Worm (Caenorhabditis elegans) whole organism, L4 larva: ENCODE data around the gene C18G1.7.

Experiments
- arid-1 ChIP-seq: fragments of 200-800 bp; sonication (Bioruptor generic); conservative IDR thresholded peaks from 2 replicates; pipeline ENCODE4 v1.3.6; 2022; ENCODE audit warnings: missing genetic modification reagents, missing genetic modification characterization, missing compliant biosample characterization
- ceh-62 ChIP-seq: sonication (generic microtip); optimal IDR thresholded peaks from 2 replicates; lab custom pipeline; 2017; ENCODE audit warnings: missing biosample characterization, missing genetic modification characterization
- dve-1 ChIP-seq: sonication (generic microtip); optimal IDR thresholded peaks from 2 replicates; lab custom pipeline; 2017; ENCODE audit warnings: antibody characterized with exemption, mild to moderate bottlenecking, missing genetic modification characterization, missing compliant biosample characterization; ENCODE audit not compliant: insufficient read depth
- lir-3 ChIP-seq: sonication (generic microtip); optimal IDR thresholded peaks from 2 replicates; lab custom pipeline; 2016; ENCODE audit warnings: mild to moderate bottlenecking, missing genetic modification characterization, missing compliant biosample characterization
- pha-4 ChIP-seq, 2 experiments: fragments of 150-350 bp in 1 of 2; fragments of 200-800 bp in 1 of 2; sonication (Bioruptor generic) in 1 of 2; IDR thresholded peaks in 1 of 2; optimal IDR thresholded peaks in 1 of 2; 2 replicates each; pipeline versions ENCODE4 v1.3.6 to Lab custom; 2014 to 2022; ENCODE audit warnings: missing genetic modification characterization in 2 of 2, missing genetic modification reagents in 2 of 2, missing biosample characterization in 1 of 2, missing compliant biosample characterization in 1 of 2
- ztf-11 ChIP-seq: fragments of 150-350 bp; optimal IDR thresholded peaks from 2 replicates; lab custom pipeline; 2014; ENCODE audit warnings: missing biosample characterization, missing genetic modification characterization

DNA sequence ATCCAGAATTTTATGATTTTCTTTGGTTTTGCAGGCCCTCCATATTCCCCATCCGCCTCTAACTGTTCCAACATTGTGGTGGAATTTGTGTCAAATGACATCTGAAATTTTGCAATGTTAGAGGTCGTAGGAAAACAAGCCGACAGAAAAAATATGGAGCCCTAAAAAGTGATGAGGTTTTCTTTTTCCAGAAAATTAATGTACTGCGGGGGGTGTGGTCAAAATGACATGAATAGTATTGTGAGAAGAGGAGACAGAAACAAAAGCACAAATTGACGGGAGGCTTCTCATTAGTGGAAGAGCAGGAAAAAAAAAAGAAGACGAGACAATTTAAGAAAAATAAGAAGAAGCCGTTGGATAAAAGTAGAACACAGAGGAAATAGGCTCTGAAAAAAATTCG lies 45.2 kb upstream of the C18G1.7 start, which contains the start of gene ZC266.1:
- TF ChIP-seq ztf-11 (tag; lab: Kevin White, UChicago) (no peak), dve-1 (tag; lab: Kevin White, UChicago) (no peak), lir-3 (tag; lab: Kevin White, UChicago) (no peak), pha-4 (GFP tag; IDR thresholded peaks at IDR 0.05; lab: Robert Waterston, UW) (no peak), pha-4 (tag; optimal IDR thresholded peaks at IDR 0.05; lab: Kevin White, UChicago) (no peak), arid-1 (GFP tag; lab: Robert Waterston, UW) (no peak), ceh-62 (tag; lab: Kevin White, UChicago) (no peak)
